Fruit fly (Drosophila melanogaster) whole organism, embryonic: ENCODE data around the gene MED15.

ENCODE experiments used
- B-H1 ChIP-seq: fragments of 200-800 bp; sonication (Bioruptor generic); IDR thresholded peaks from 3 replicates; pipeline ENCODE4 v1.3.6; 2022; ENCODE audit warnings: missing biosample characterization, missing genetic modification characterization
- Bteb2 ChIP-seq: fragments of 200-800 bp; sonication (Bioruptor generic); optimal IDR thresholded peaks from 2 replicates; lab custom pipeline; 2016; ENCODE audit warnings: missing biosample characterization, missing genetic modification characterization
- CG10543 ChIP-seq: fragments of 200-800 bp; sonication (Bioruptor generic); optimal IDR thresholded peaks from 3 replicates; lab custom pipeline; 2017; ENCODE audit warnings: missing biosample characterization, mild to moderate bottlenecking, missing genetic modification characterization, moderate library complexity
- CG10654 ChIP-seq: fragments of 200-800 bp; sonication (Bioruptor generic); optimal IDR thresholded peaks from 2 replicates; lab custom pipeline; 2016; ENCODE audit warnings: missing biosample characterization, missing genetic modification characterization
- CG11560 ChIP-seq: fragments of 200-800 bp; sonication (Bioruptor generic); IDR thresholded peaks from 3 replicates; pipeline ENCODE4 v1.3.6; 2022; ENCODE audit warnings: missing biosample characterization, missing genetic modification characterization
- CG14050 ChIP-seq: fragments of 200-800 bp; sonication (Bioruptor generic); IDR thresholded peaks from 3 replicates; pipeline ENCODE4 v1.3.6; 2022; ENCODE audit warnings: missing biosample characterization, missing genetic modification characterization
- CG15011 ChIP-seq: fragments of 200-800 bp; sonication (Bioruptor generic); optimal IDR thresholded peaks from 3 replicates; lab custom pipeline; 2018; ENCODE audit warnings: missing biosample characterization, mild to moderate bottlenecking, missing genetic modification characterization
- CG31365 ChIP-seq: fragments of 200-800 bp; sonication (Bioruptor generic); optimal IDR thresholded peaks from 2 replicates; lab custom pipeline; 2018; ENCODE audit warnings: missing biosample characterization, mild to moderate bottlenecking, missing genetic modification characterization
- CG33213 ChIP-seq: fragments of 200-800 bp; sonication (Bioruptor generic); optimal IDR thresholded peaks from 3 replicates; lab custom pipeline; 2016; ENCODE audit warnings: missing biosample characterization, missing genetic modification characterization
- CG4707 ChIP-seq: fragments of 200-800 bp; sonication (Bioruptor generic); optimal IDR thresholded peaks from 2 replicates; lab custom pipeline; 2018; ENCODE audit warnings: missing biosample characterization, mild to moderate bottlenecking, missing genetic modification characterization, moderate library complexity
- CG4730 ChIP-seq: fragments of 200-800 bp; sonication (Bioruptor generic); IDR thresholded peaks from 2 replicates; pipeline ENCODE4 v1.3.6; 2022; ENCODE audit warnings: missing biosample characterization, missing genetic modification characterization
- CG5953 ChIP-seq: fragments of 200-800 bp; sonication (Bioruptor generic); IDR thresholded peaks from 2 replicates; pipeline ENCODE4 v1.3.6; 2022; ENCODE audit warnings: missing biosample characterization, missing genetic modification characterization
- CG7271 ChIP-seq: fragments of 200-800 bp; sonication (Bioruptor generic); optimal IDR thresholded peaks from 2 replicates; lab custom pipeline; 2018; ENCODE audit warnings: missing biosample characterization, mild to moderate bottlenecking, missing genetic modification characterization, moderate library complexity
- CG8089 ChIP-seq: fragments of 200-800 bp; sonication (Bioruptor generic); optimal IDR thresholded peaks from 3 replicates; lab custom pipeline; 2016; ENCODE audit warnings: missing biosample characterization, missing genetic modification characterization
- CG8388 ChIP-seq: fragments of 200-800 bp; sonication (Bioruptor generic); optimal IDR thresholded peaks from 2 replicates; lab custom pipeline; 2019; ENCODE audit warnings: missing biosample characterization, mild to moderate bottlenecking, missing genetic modification characterization, moderate library complexity
- CG9727 ChIP-seq: fragments of 200-800 bp; sonication (Bioruptor generic); optimal IDR thresholded peaks from 3 replicates; lab custom pipeline; 2017; ENCODE audit warnings: missing biosample characterization, mild to moderate bottlenecking, missing genetic modification characterization
- CG9876 ChIP-seq: fragments of 200-800 bp; sonication (Bioruptor generic); optimal IDR thresholded peaks from 2 replicates; lab custom pipeline; 2016; ENCODE audit warnings: missing biosample characterization, missing genetic modification characterization
- CG9932 ChIP-seq: fragments of 200-800 bp; sonication (Bioruptor generic); IDR thresholded peaks from 2 replicates; pipeline ENCODE4 v1.3.6; 2022; ENCODE audit warnings: missing biosample characterization, missing genetic modification characterization
- ERR ChIP-seq: fragments of 200-800 bp; sonication (Bioruptor generic); optimal IDR thresholded peaks from 2 replicates; lab custom pipeline; 2016; ENCODE audit warnings: missing biosample characterization, missing genetic modification characterization
- Elba2 ChIP-seq: fragments of 200-800 bp; sonication (Bioruptor generic); optimal IDR thresholded peaks from 3 replicates; lab custom pipeline; 2016; ENCODE audit warnings: missing biosample characterization, missing genetic modification characterization
- Fer1 ChIP-seq: fragments of 200-800 bp; sonication (Bioruptor generic); optimal IDR thresholded peaks from 2 replicates; lab custom pipeline; 2017; ENCODE audit warnings: missing biosample characterization, mild to moderate bottlenecking, missing genetic modification characterization
- Fer3 ChIP-seq: fragments of 200-800 bp; sonication (Bioruptor generic); optimal IDR thresholded peaks from 2 replicates; lab custom pipeline; 2018; ENCODE audit warnings: missing biosample characterization, mild to moderate bottlenecking, missing genetic modification characterization, moderate library complexity
- Lim3 ChIP-seq: fragments of 200-800 bp; sonication (Bioruptor generic); IDR thresholded peaks from 2 replicates; pipeline ENCODE4 v1.3.6; 2022; ENCODE audit warnings: missing biosample characterization, missing genetic modification characterization
- Meics ChIP-seq: fragments of 200-800 bp; sonication (Bioruptor generic); optimal IDR thresholded peaks from 2 replicates; lab custom pipeline; 2017; ENCODE audit warnings: missing biosample characterization, mild to moderate bottlenecking, missing genetic modification characterization
- Myb ChIP-seq: fragments of 200-800 bp; sonication (Bioruptor generic); optimal IDR thresholded peaks from 2 replicates; lab custom pipeline; 2016; ENCODE audit warnings: missing biosample characterization, missing genetic modification characterization
- Nf-YB ChIP-seq: fragments of 200-800 bp; sonication (Bioruptor generic); optimal IDR thresholded peaks from 3 replicates; lab custom pipeline; 2019; ENCODE audit warnings: missing biosample characterization, mild to moderate bottlenecking, missing genetic modification characterization, moderate library complexity
- Side ChIP-seq: fragments of 200-800 bp; sonication (Bioruptor generic); optimal IDR thresholded peaks from 2 replicates; lab custom pipeline; 2016; ENCODE audit warnings: missing biosample characterization, missing genetic modification characterization
- TFAM ChIP-seq: fragments of 200-800 bp; sonication (Bioruptor generic); optimal IDR thresholded peaks from 2 replicates; lab custom pipeline; 2017; ENCODE audit warnings: missing biosample characterization, missing genetic modification characterization, inconsistent platforms
- ato ChIP-seq: fragments of 200-800 bp; sonication (Bioruptor generic); IDR thresholded peaks from 2 replicates; pipeline ENCODE4 v1.3.6; 2022; ENCODE audit warnings: missing biosample characterization, missing genetic modification characterization; ENCODE audit not compliant: partially characterized antibody
- az2 ChIP-seq: fragments of 200-800 bp; sonication (Bioruptor generic); optimal IDR thresholded peaks from 3 replicates; lab custom pipeline; 2016; ENCODE audit warnings: missing biosample characterization, missing genetic modification characterization
- bcd ChIP-seq: fragments of 200-800 bp; sonication (Bioruptor generic); optimal IDR thresholded peaks from 2 replicates; lab custom pipeline; 2017; ENCODE audit warnings: missing biosample characterization, mild to moderate bottlenecking, missing genetic modification characterization
- crp ChIP-seq, 2 experiments: fragments of 200-800 bp; sonication (Bioruptor generic); optimal IDR thresholded peaks; 2 replicates in 1 of 2; 3 replicates in 1 of 2; lab custom pipeline; 2017; ENCODE audit warnings: missing biosample characterization in 2 of 2, missing genetic modification characterization in 2 of 2, mild to moderate bottlenecking in 1 of 2, moderate library complexity in 1 of 2
- cwo ChIP-seq: fragments of 200-800 bp; sonication (Bioruptor generic); optimal IDR thresholded peaks from 3 replicates; lab custom pipeline; 2017; ENCODE audit warnings: missing biosample characterization, missing genetic modification characterization, mild to moderate bottlenecking, moderate library complexity, missing genetic modification reagents
- da ChIP-seq: fragments of 200-800 bp; sonication (Bioruptor generic); optimal IDR thresholded peaks from 2 replicates; lab custom pipeline; 2016; ENCODE audit warnings: missing biosample characterization, missing genetic modification characterization
- danr ChIP-seq: fragments of 200-800 bp; sonication (Bioruptor generic); IDR thresholded peaks from 2 replicates; pipeline ENCODE4 v1.3.6; 2022; ENCODE audit warnings: missing biosample characterization, missing genetic modification characterization
- exex ChIP-seq: fragments of 200-800 bp; sonication (Bioruptor generic); optimal IDR thresholded peaks from 4 replicates; lab custom pipeline; 2018; ENCODE audit warnings: missing biosample characterization, mild to moderate bottlenecking, missing genetic modification characterization, moderate library complexity
- gfzf ChIP-seq: fragments of 200-800 bp; sonication (Bioruptor generic); optimal IDR thresholded peaks from 2 replicates; lab custom pipeline; 2016; ENCODE audit warnings: missing biosample characterization, mild to moderate bottlenecking, missing genetic modification characterization, moderate library complexity
- grn ChIP-seq: fragments of 200-800 bp; sonication (Bioruptor generic); optimal IDR thresholded peaks from 3 replicates; lab custom pipeline; 2017; ENCODE audit warnings: missing biosample characterization, missing genetic modification characterization
- h ChIP-seq: fragments of >200 bp; optimal IDR thresholded peaks from 2 replicates; lab custom pipeline; 2017
- jing ChIP-seq: fragments of 200-800 bp; sonication (Bioruptor generic); optimal IDR thresholded peaks from 2 replicates; lab custom pipeline; 2018; ENCODE audit warnings: missing biosample characterization, mild to moderate bottlenecking, missing genetic modification characterization
- klu ChIP-seq: fragments of 200-800 bp; sonication (Bioruptor generic); IDR thresholded peaks from 2 replicates; pipeline ENCODE4 v1.3.6; 2022; ENCODE audit warnings: missing biosample characterization, missing genetic modification characterization
- pan ChIP-seq, 4 experiments: fragments of >200 bp in 3 of 4; fragments of 200-800 bp in 1 of 4; sonication (Bioruptor generic) in 1 of 4; optimal IDR thresholded peaks in 3 of 4; IDR thresholded peaks in 1 of 4; 2 replicates each; pipeline versions ENCODE4 v1.3.6 to Lab custom; 2017 to 2022; ENCODE audit warnings: missing biosample characterization in 2 of 4, missing genetic modification characterization in 2 of 4, mixed read lengths in 1 of 4
- pho ChIP-seq: fragments of 200-800 bp; sonication (Bioruptor generic); optimal IDR thresholded peaks from 2 replicates; lab custom pipeline; 2016; ENCODE audit warnings: missing biosample characterization, missing genetic modification characterization
- pnt ChIP-seq: fragments of 200-800 bp; sonication (Bioruptor generic); optimal IDR thresholded peaks from 3 replicates; lab custom pipeline; 2016; ENCODE audit warnings: missing biosample characterization, missing genetic modification characterization
- pros ChIP-seq: fragments of 200-800 bp; sonication (Bioruptor generic); optimal IDR thresholded peaks from 3 replicates; lab custom pipeline; 2019; ENCODE audit warnings: missing biosample characterization, mild to moderate bottlenecking, missing genetic modification characterization, moderate library complexity
- pzg ChIP-seq: fragments of 200-800 bp; sonication (Bioruptor generic); optimal IDR thresholded peaks from 3 replicates; lab custom pipeline; 2018; ENCODE audit warnings: missing biosample characterization, mild to moderate bottlenecking, missing genetic modification characterization, moderate library complexity
- repo ChIP-seq: fragments of 200-800 bp; sonication (Bioruptor generic); optimal IDR thresholded peaks from 2 replicates; lab custom pipeline; 2016; ENCODE audit warnings: missing biosample characterization, missing genetic modification characterization
- rib ChIP-seq: fragments of 200-800 bp; sonication (Bioruptor generic); IDR thresholded peaks from 2 replicates; pipeline ENCODE4 v1.3.6; 2022; ENCODE audit warnings: missing biosample characterization, missing genetic modification characterization
- so ChIP-seq: fragments of 200-800 bp; sonication (Bioruptor generic); IDR thresholded peaks from 3 replicates; pipeline ENCODE4 v1.3.6; 2022; ENCODE audit warnings: missing biosample characterization, missing genetic modification characterization
- usp ChIP-seq: fragments of >200 bp; optimal IDR thresholded peaks from 2 replicates; lab custom pipeline; 2017; ENCODE audit warnings: missing biosample characterization, missing genetic modification characterization
- vnd ChIP-seq: fragments of 200-800 bp; sonication (Bioruptor generic); IDR thresholded peaks from 3 replicates; pipeline ENCODE4 v1.3.6; 2022; ENCODE audit warnings: missing biosample characterization, missing genetic modification characterization; ENCODE audit not compliant: partially characterized antibody
- zf30C ChIP-seq: fragments of 200-800 bp; sonication (Bioruptor generic); optimal IDR thresholded peaks from 3 replicates; lab custom pipeline; 2018; ENCODE audit warnings: missing biosample characterization, mild to moderate bottlenecking, missing genetic modification characterization

The MED15 gene

dm6 chr2L:493274-493673 lies 20.5 kb downstream of the MED15 start (continued):
- no peak for TF ChIP-seq pnt (GFP tag; lab: Kevin White, UChicago)
- TF ChIP-seq crp (GFP tag; optimal IDR thresholded peaks at IDR 0.05; lab: Kevin White, UChicago) = no peak
- no peak for TF ChIP-seq Elba2 (GFP tag; lab: Kevin White, UChicago)
- TF ChIP-seq TFAM = no peak
- TF ChIP-seq CG14050 (GFP tag; lab: Robert Waterston, UW) = no peak
- no peak for TF ChIP-seq usp (GFP tag; lab: Kevin White, UChicago)
- TF ChIP-seq da (GFP tag; lab: Kevin White, UChicago) = no peak
- TF ChIP-seq danr (GFP tag; lab: Robert Waterston, UW) = no peak
- no peak for TF ChIP-seq pros (GFP tag; lab: Kevin White, UChicago)
- TF ChIP-seq pzg (GFP tag; lab: Kevin White, UChicago) = no peak
- no peak for TF ChIP-seq CG9876 (GFP tag; lab: Kevin White, UChicago)
- TF ChIP-seq B-H1 (GFP tag; lab: Robert Waterston, UW) = no peak; the same call in 2 of the 3 replicates
- peak; percentile 10 for TF ChIP-seq CG9727 (GFP tag; lab: Kevin White, UChicago)
- TF ChIP-seq cwo (GFP tag; lab: Kevin White, UChicago) = no peak
- TF ChIP-seq az2 (GFP tag; lab: Kevin White, UChicago) = peak; percentile 53
- TF ChIP-seq grn (GFP tag; lab: Kevin White, UChicago) = peak; percentile 66
- TF ChIP-seq ERR (GFP tag; lab: Kevin White, UChicago) = no peak
- TF ChIP-seq CG11560 (tag; lab: Robert Waterston, UW) = no peak
- no peak for TF ChIP-seq repo
- TF ChIP-seq Meics = no peak
- no peak for TF ChIP-seq CG4730 (GFP tag; lab: Robert Waterston, UW)
- TF ChIP-seq exex (tag; lab: Kevin White, UChicago) = no peak
- TF ChIP-seq Lim3 (GFP tag; lab: Robert Waterston, UW) = no peak
- TF ChIP-seq so (GFP tag; lab: Robert Waterston, UW) = no peak
- no peak for TF ChIP-seq CG10543 (GFP tag; lab: Kevin White, UChicago)
- TF ChIP-seq Bteb2 (GFP tag; lab: Kevin White, UChicago) = no peak
- TF ChIP-seq pho = no peak
- no peak for TF ChIP-seq rib (GFP tag; lab: Robert Waterston, UW)
- peak; percentile 2 for TF ChIP-seq bcd (GFP tag; lab: Kevin White, UChicago)
- no peak for TF ChIP-seq Side (GFP tag; lab: Kevin White, UChicago)
- TF ChIP-seq h = no peak
- no peak for TF ChIP-seq CG8089
- no peak for TF ChIP-seq CG33213
- no peak for TF ChIP-seq CG9932 (GFP tag; lab: Robert Waterston, UW)
- peak; percentile 42 for TF ChIP-seq CG8388 (GFP tag; lab: Kevin White, UChicago)
- no peak for TF ChIP-seq Myb (GFP tag; lab: Kevin White, UChicago)
- TF ChIP-seq CG31365 (tag; lab: Kevin White, UChicago) = no peak
- TF ChIP-seq Fer1 (GFP tag; lab: Kevin White, UChicago) = no peak
- TF ChIP-seq CG10654 (GFP tag; lab: Kevin White, UChicago) = no peak
- TF ChIP-seq pan (optimal IDR thresholded peaks at IDR 0.05; lab: Kevin White, UChicago) = no peak
- peak in 1 of 2 experiments; percentile 36 for TF ChIP-seq pan (GFP tag; optimal IDR thresholded peaks at IDR 0.05 in 1 of 2, IDR thresholded peaks at IDR 0.05 in 1 of 2)
- TF ChIP-seq Nf-YB (GFP tag; lab: Kevin White, UChicago) = no peak
- no peak for TF ChIP-seq ato (GFP tag; lab: Robert Waterston, UW)
- TF ChIP-seq CG15011 (GFP tag; lab: Kevin White, UChicago) = no peak
- TF ChIP-seq CG4707 (GFP tag; lab: Kevin White, UChicago) = no peak
- no peak for TF ChIP-seq zf30C (GFP tag; lab: Kevin White, UChicago)
- TF ChIP-seq Fer3 (tag; lab: Kevin White, UChicago) = no peak
- no peak for TF ChIP-seq gfzf
- TF ChIP-seq klu (GFP tag; lab: Robert Waterston, UW) = no peak
- TF ChIP-seq vnd (GFP tag; lab: Robert Waterston, UW) = no peak
- no peak for TF ChIP-seq jing (GFP tag; lab: Kevin White, UChicago)
- no peak for TF ChIP-seq CG7271 (tag; lab: Kevin White, UChicago)
- TF ChIP-seq CG5953 (GFP tag; lab: Robert Waterston, UW) = no peak
